Worm (Caenorhabditis elegans) whole organism, L2 larva: ENCODE data around the gene ctsa-2.

Source experiments
- C34F6.9 ChIP-seq: fragments of 150-350 bp; optimal IDR thresholded peaks from 2 replicates; lab custom pipeline; 2014; ENCODE audit warnings: missing biosample characterization, missing genetic modification characterization
- F13H6.1 ChIP-seq: sonication (generic microtip); optimal IDR thresholded peaks from 2 replicates; lab custom pipeline; 2016; ENCODE audit warnings: missing genetic modification characterization, missing compliant biosample characterization
- Y55F3AM.14 ChIP-seq: fragments of 200-800 bp; sonication (Bioruptor generic); optimal IDR thresholded peaks from 2 replicates; lab custom pipeline; 2018; ENCODE audit warnings: mild to moderate bottlenecking, missing genetic modification characterization, missing compliant biosample characterization
- alr-1 ChIP-seq: fragments of 150-350 bp; optimal IDR thresholded peaks from 2 replicates; lab custom pipeline; 2014; ENCODE audit warnings: missing biosample characterization, missing genetic modification characterization
- blmp-1 ChIP-seq: sonication (generic microtip); optimal IDR thresholded peaks from 2 replicates; lab custom pipeline; 2017; ENCODE audit warnings: missing genetic modification characterization, mild to moderate bottlenecking, missing compliant biosample characterization, antibody characterized with exemption, moderate library complexity; ENCODE audit not compliant: insufficient read depth
- ceh-16 ChIP-seq: fragments of 150-350 bp; optimal IDR thresholded peaks from 2 replicates; lab custom pipeline; 2014; ENCODE audit warnings: missing biosample characterization, missing genetic modification characterization
- ceh-82 ChIP-seq: fragments of 150-350 bp; optimal IDR thresholded peaks from 2 replicates; lab custom pipeline; 2014; ENCODE audit warnings: missing biosample characterization, missing genetic modification characterization
- dmd-4 ChIP-seq: sonication (generic microtip); optimal IDR thresholded peaks from 2 replicates; lab custom pipeline; 2017; ENCODE audit warnings: missing biosample characterization, missing genetic modification characterization
- egl-27 ChIP-seq: sonication (generic microtip); optimal IDR thresholded peaks from 3 replicates; lab custom pipeline; 2017; ENCODE audit warnings: missing biosample characterization, missing genetic modification reagents, missing genetic modification characterization
- elt-1 ChIP-seq: fragments of 150-350 bp; optimal IDR thresholded peaks from 2 replicates; lab custom pipeline; 2014; ENCODE audit warnings: missing biosample characterization, missing genetic modification characterization
- fos-1 ChIP-seq: fragments of 150-350 bp; optimal IDR thresholded peaks from 2 replicates; lab custom pipeline; 2014; ENCODE audit warnings: missing biosample characterization, missing genetic modification characterization
- gmeb-1 ChIP-seq: fragments of 150-350 bp; optimal IDR thresholded peaks from 2 replicates; lab custom pipeline; 2014; ENCODE audit warnings: missing biosample characterization, missing genetic modification characterization
- lin-11 ChIP-seq: fragments of 150-350 bp; sonication (generic microtip); optimal IDR thresholded peaks from 2 replicates; lab custom pipeline; 2014; ENCODE audit warnings: missing biosample characterization, missing genetic modification characterization, inconsistent platforms, mixed read lengths
- lin-13 ChIP-seq: fragments of 150-350 bp; optimal IDR thresholded peaks from 2 replicates; lab custom pipeline; 2014; ENCODE audit warnings: missing biosample characterization, missing genetic modification reagents, missing genetic modification characterization
- lin-39 ChIP-seq: fragments of 150-350 bp; optimal IDR thresholded peaks from 2 replicates; lab custom pipeline; 2014; ENCODE audit warnings: missing biosample characterization, missing genetic modification reagents, missing genetic modification characterization
- lsy-2 ChIP-seq, 2 experiments: fragments of 150-350 bp in 1 of 2; sonication (generic microtip) in 1 of 2; optimal IDR thresholded peaks; 2 replicates each; lab custom pipeline; 2014 to 2017; ENCODE audit warnings: missing biosample characterization in 2 of 2, missing genetic modification characterization in 2 of 2
- mbf-1 ChIP-seq: sonication (generic microtip); optimal IDR thresholded peaks from 2 replicates; lab custom pipeline; 2017; ENCODE audit warnings: missing biosample characterization, missing genetic modification characterization
- mdl-1 ChIP-seq, 2 experiments: fragments of 150-350 bp in 1 of 2; sonication (generic microtip) in 1 of 2; optimal IDR thresholded peaks; 2 replicates each; lab custom pipeline; 2017; ENCODE audit warnings: missing biosample characterization in 2 of 2, missing genetic modification characterization in 2 of 2
- nhr-11 ChIP-seq: fragments of 150-350 bp; optimal IDR thresholded peaks from 2 replicates; lab custom pipeline; 2014; ENCODE audit warnings: missing biosample characterization, missing genetic modification characterization
- nhr-12 ChIP-seq: fragments of 150-350 bp; optimal IDR thresholded peaks from 2 replicates; lab custom pipeline; 2014; ENCODE audit warnings: missing biosample characterization, missing genetic modification characterization
- nhr-129 ChIP-seq: fragments of 150-350 bp; optimal IDR thresholded peaks from 2 replicates; lab custom pipeline; 2014; ENCODE audit warnings: missing biosample characterization, missing genetic modification characterization
- nhr-237 ChIP-seq: fragments of 150-350 bp; optimal IDR thresholded peaks from 2 replicates; lab custom pipeline; 2014; ENCODE audit warnings: missing biosample characterization, missing genetic modification characterization
- nhr-25 ChIP-seq: fragments of 150-350 bp; sonication (generic microtip); optimal IDR thresholded peaks from 3 replicates; lab custom pipeline; 2014; ENCODE audit warnings: missing biosample characterization, missing genetic modification characterization
- nhr-6 ChIP-seq: fragments of 150-350 bp; optimal IDR thresholded peaks from 2 replicates; lab custom pipeline; 2014; ENCODE audit warnings: missing biosample characterization, missing genetic modification characterization
- peb-1 ChIP-seq: fragments of 150-350 bp; optimal IDR thresholded peaks from 2 replicates; lab custom pipeline; 2014; ENCODE audit warnings: missing biosample characterization, missing genetic modification characterization
- skn-1 ChIP-seq: sonication (generic microtip); optimal IDR thresholded peaks from 2 replicates; lab custom pipeline; 2017; ENCODE audit warnings: missing biosample characterization, missing genetic modification characterization
- sma-3 ChIP-seq: sonication (generic microtip); optimal IDR thresholded peaks from 2 replicates; lab custom pipeline; 2016; ENCODE audit warnings: missing genetic modification reagents, missing genetic modification characterization, missing compliant biosample characterization
- sma-9 ChIP-seq, 2 experiments: fragments of 150-350 bp in 1 of 2; sonication (generic microtip) in 1 of 2; optimal IDR thresholded peaks; 2 replicates each; lab custom pipeline; 2014 to 2016; ENCODE audit warnings: missing genetic modification characterization in 2 of 2, mild to moderate bottlenecking in 1 of 2, missing biosample characterization in 1 of 2, missing compliant biosample characterization in 1 of 2, missing genetic modification reagents in 1 of 2, moderate library complexity in 1 of 2
- snpc-4 ChIP-seq: fragments of 150-350 bp; optimal IDR thresholded peaks from 2 replicates; lab custom pipeline; 2014; ENCODE audit warnings: missing biosample characterization, missing genetic modification characterization
- zag-1 ChIP-seq: fragments of 150-350 bp; optimal IDR thresholded peaks from 2 replicates; lab custom pipeline; 2014; ENCODE audit warnings: missing biosample characterization, missing genetic modification characterization
- ztf-4 ChIP-seq: fragments of 150-350 bp; optimal IDR thresholded peaks from 2 replicates; lab custom pipeline; 2014; ENCODE audit warnings: missing biosample characterization, missing genetic modification characterization

The ctsa-2 gene

ce11 chrX:6399450-6399849, 31.0 kb downstream of the ctsa-2 start:
- TF ChIP-seq F13H6.1 (tag; lab: Kevin White, UChicago): peak; percentile 6
- TF ChIP-seq lsy-2 (tag; optimal IDR thresholded peaks at IDR 0.05; lab: Kevin White, UChicago): peak in 1 of 2 experiments; percentile 5
- TF ChIP-seq C34F6.9: peak; percentile 8
- no peak for TF ChIP-seq peb-1 (tag; lab: Kevin White, UChicago)

ce11 chrX:6391491-6391890, 38.9 kb downstream of the ctsa-2 start, which contains the start of gene igcm-2:
TSS of gene igcm-2 (minus strand) at chrX:6391591.
- TF ChIP-seq ceh-82 (tag; lab: Kevin White, UChicago) (no peak), nhr-129 (tag; lab: Kevin White, UChicago) (no peak), egl-27 (tag; lab: Kevin White, UChicago) (no peak), nhr-6 (tag; lab: Kevin White, UChicago) (no peak), nhr-237 (tag; lab: Kevin White, UChicago) (no peak), gmeb-1 (tag; lab: Kevin White, UChicago) (no peak)

ce11 chrX:6388639-6389038, 41.8 kb downstream of the ctsa-2 start:
- TF ChIP-seq peb-1 (tag; lab: Kevin White, UChicago): no peak
- no peak for TF ChIP-seq nhr-12 (tag; lab: Kevin White, UChicago)
- no peak for TF ChIP-seq sma-3
- no peak for TF ChIP-seq mdl-1 (tag; optimal IDR thresholded peaks at IDR 0.05; lab: Kevin White, UChicago)
- TF ChIP-seq blmp-1 (tag; lab: Kevin White, UChicago): no peak
- TF ChIP-seq F13H6.1 (tag; lab: Kevin White, UChicago): no peak
- TF ChIP-seq nhr-237 (tag; lab: Kevin White, UChicago): no peak
- no peak for TF ChIP-seq lin-13 (GFP tag; lab: Kevin White, UChicago)
- no peak for TF ChIP-seq lin-39 (tag; lab: Kevin White, UChicago)
- TF ChIP-seq, all 48 proteins: peak for 0

- TF ChIP-seq blmp-1 (tag; lab: Kevin White, UChicago) (no peak), elt-1 (tag; lab: Kevin White, UChicago) (no peak), skn-1 (tag; lab: Kevin White, UChicago) (no peak), zag-1 (no peak), sma-3 (no peak), lin-11 (tag; lab: Kevin White, UChicago) (no peak), dmd-4 (no peak), snpc-4 (tag; lab: Kevin White, UChicago) (no peak), nhr-129 (tag; lab: Kevin White, UChicago) (no peak), C34F6.9 (no peak)
Measured at ce11 chrX:6385185-6385584, 45.2 kb downstream of the ctsa-2 start, which contains the start of gene igdb-3. TSS of gene igdb-3 (plus strand) at chrX:6385485.

- TF ChIP-seq peb-1 (tag; lab: Kevin White, UChicago) (no peak), F13H6.1 (tag; lab: Kevin White, UChicago) (no peak)
- TF ChIP-seq, all 48 proteins: peak for 0
Measured at ce11 chrX:6384537-6384936, 45.9 kb downstream of the ctsa-2 start.

ce11 chrX:6382930-6383329, 47.5 kb downstream of the ctsa-2 start:
- TF ChIP-seq ceh-82 (tag; lab: Kevin White, UChicago): no peak
- no peak for TF ChIP-seq nhr-11 (tag; lab: Kevin White, UChicago)
- no peak for TF ChIP-seq lin-39 (tag; lab: Kevin White, UChicago)
- peak; percentile 80 for TF ChIP-seq ceh-16 (tag; lab: Kevin White, UChicago)
- TF ChIP-seq sma-9 (GFP tag; optimal IDR thresholded peaks at IDR 0.05; lab: Kevin White, UChicago): peak; percentile 25
- no peak for TF ChIP-seq sma-9 (tag; optimal IDR thresholded peaks at IDR 0.05; lab: Kevin White, UChicago)
- no peak for TF ChIP-seq fos-1 (tag; lab: Kevin White, UChicago)
- no peak for TF ChIP-seq alr-1 (tag; lab: Kevin White, UChicago)
- no peak for TF ChIP-seq mbf-1 (tag; lab: Kevin White, UChicago)
- no peak for TF ChIP-seq lsy-2 (tag; optimal IDR thresholded peaks at IDR 0.05; lab: Kevin White, UChicago)
- TF ChIP-seq blmp-1 (tag; lab: Kevin White, UChicago): peak; percentile 1
- TF ChIP-seq nhr-25: peak; percentile 51
- TF ChIP-seq Y55F3AM.14 (GFP tag; lab: Kevin White, UChicago): no peak
- no peak for TF ChIP-seq ztf-4 (tag; lab: Kevin White, UChicago)
- TF ChIP-seq elt-1 (tag; lab: Kevin White, UChicago): peak; percentile 55
